Fruit fly (Drosophila melanogaster) whole organism, embryonic: ENCODE measurements around the gene PIG-B.

Experiments used
- Ada2b ChIP-seq: fragments of 200-800 bp; sonication (Bioruptor generic); IDR thresholded peaks from 2 replicates; pipeline ENCODE4 v1.3.6; 2022; ENCODE audit warnings: missing biosample characterization, missing genetic modification characterization
- Aef1 ChIP-seq: fragments of 200-800 bp; sonication (Bioruptor generic); IDR thresholded peaks from 3 replicates; pipeline ENCODE4 v1.3.6; 2022; ENCODE audit warnings: missing biosample characterization, missing genetic modification characterization
- Atf-2 ChIP-seq: fragments of 200-800 bp; sonication (Bioruptor generic); optimal IDR thresholded peaks from 2 replicates; lab custom pipeline; 2016; ENCODE audit warnings: missing biosample characterization, missing genetic modification characterization
- Blimp-1 ChIP-seq: fragments of 200-800 bp; sonication (Bioruptor generic); optimal IDR thresholded peaks from 3 replicates; lab custom pipeline; 2018; ENCODE audit warnings: missing biosample characterization, missing genetic modification characterization, mild to moderate bottlenecking, moderate library complexity, missing genetic modification reagents
- CG1024 ChIP-seq: fragments of 200-800 bp; sonication (Bioruptor generic); IDR thresholded peaks from 2 replicates; pipeline ENCODE4 v1.3.6; 2022; ENCODE audit warnings: missing biosample characterization, missing genetic modification characterization
- CG10431 ChIP-seq: fragments of 200-800 bp; sonication (Bioruptor generic); optimal IDR thresholded peaks from 3 replicates; lab custom pipeline; 2018; ENCODE audit warnings: missing biosample characterization, mild to moderate bottlenecking, missing genetic modification characterization
- CG10462 ChIP-seq: fragments of 200-800 bp; sonication (Bioruptor generic); optimal IDR thresholded peaks from 2 replicates; lab custom pipeline; 2016; ENCODE audit warnings: missing biosample characterization, missing genetic modification characterization
- CG11085 ChIP-seq: fragments of 200-800 bp; sonication (Bioruptor generic); IDR thresholded peaks from 2 replicates; pipeline ENCODE4 v1.3.6; 2022; ENCODE audit warnings: missing biosample characterization, missing genetic modification characterization
- CG12104 ChIP-seq: fragments of 200-800 bp; sonication (Bioruptor generic); optimal IDR thresholded peaks from 3 replicates; lab custom pipeline; 2016; ENCODE audit warnings: missing biosample characterization, missing genetic modification characterization
- CG14050 ChIP-seq: fragments of 200-800 bp; sonication (Bioruptor generic); IDR thresholded peaks from 3 replicates; pipeline ENCODE4 v1.3.6; 2022; ENCODE audit warnings: missing biosample characterization, missing genetic modification characterization
- CG2678 ChIP-seq: fragments of 200-800 bp; sonication (Bioruptor generic); optimal IDR thresholded peaks from 3 replicates; lab custom pipeline; 2019; ENCODE audit warnings: missing biosample characterization, mild to moderate bottlenecking, missing genetic modification characterization, moderate library complexity
- CG2889 ChIP-seq: fragments of 200-800 bp; sonication (Bioruptor generic); IDR thresholded peaks from 3 replicates; pipeline ENCODE4 v1.3.6; 2022; ENCODE audit warnings: missing biosample characterization, missing genetic modification characterization
- CG31388 ChIP-seq: fragments of 200-800 bp; sonication (Bioruptor generic); optimal IDR thresholded peaks from 2 replicates; lab custom pipeline; 2016; ENCODE audit warnings: missing biosample characterization, missing genetic modification characterization
- CG34224 ChIP-seq: fragments of 200-800 bp; sonication (Bioruptor generic); IDR thresholded peaks from 3 replicates; pipeline ENCODE4 v1.3.6; 2022; ENCODE audit warnings: missing biosample characterization, missing genetic modification characterization; ENCODE audit not compliant: partially characterized antibody
- CG5180 ChIP-seq: fragments of 200-800 bp; sonication (Bioruptor generic); optimal IDR thresholded peaks from 3 replicates; lab custom pipeline; 2017; ENCODE audit warnings: missing biosample characterization, missing genetic modification characterization, mild to moderate bottlenecking, moderate library complexity, missing genetic modification reagents
- CG6272 ChIP-seq: fragments of 200-800 bp; sonication (Bioruptor generic); IDR thresholded peaks from 2 replicates; pipeline ENCODE4 v1.3.6; 2022; ENCODE audit warnings: missing biosample characterization, missing genetic modification characterization
- CG6854 ChIP-seq: fragments of 200-800 bp; sonication (Bioruptor generic); optimal IDR thresholded peaks from 3 replicates; lab custom pipeline; 2017; ENCODE audit warnings: missing biosample characterization, mild to moderate bottlenecking, missing genetic modification characterization
- CG9876 ChIP-seq: fragments of 200-800 bp; sonication (Bioruptor generic); optimal IDR thresholded peaks from 2 replicates; lab custom pipeline; 2016; ENCODE audit warnings: missing biosample characterization, missing genetic modification characterization
- Camta ChIP-seq: fragments of 200-800 bp; sonication (Bioruptor generic); optimal IDR thresholded peaks from 2 replicates; lab custom pipeline; 2016; ENCODE audit warnings: missing biosample characterization, missing genetic modification characterization
- Dll ChIP-seq: fragments of 200-800 bp; sonication (Bioruptor generic); IDR thresholded peaks from 4 replicates; pipeline ENCODE4 v1.3.6; 2022; ENCODE audit warnings: missing biosample characterization, missing genetic modification characterization; ENCODE audit not compliant: partially characterized antibody
- HHEX ChIP-seq: fragments of 200-800 bp; sonication (Bioruptor generic); optimal IDR thresholded peaks from 3 replicates; lab custom pipeline; 2017; ENCODE audit warnings: missing biosample characterization, mild to moderate bottlenecking, missing genetic modification characterization, missing genetic modification reagents
- Mes4 ChIP-seq: fragments of 200-800 bp; sonication (Bioruptor generic); optimal IDR thresholded peaks from 2 replicates; lab custom pipeline; 2016; ENCODE audit warnings: missing biosample characterization, missing genetic modification characterization
- Mrtf ChIP-seq: fragments of 200-800 bp; sonication (Bioruptor generic); IDR thresholded peaks from 3 replicates; pipeline ENCODE4 v1.3.6; 2022; ENCODE audit warnings: missing biosample characterization, missing genetic modification characterization
- Oaz ChIP-seq: fragments of 200-800 bp; sonication (Bioruptor generic); IDR thresholded peaks from 2 replicates; pipeline ENCODE4 v1.3.6; 2022; ENCODE audit warnings: missing biosample characterization, missing genetic modification characterization
- Oli ChIP-seq: fragments of 200-800 bp; sonication (Bioruptor generic); optimal IDR thresholded peaks from 2 replicates; lab custom pipeline; 2018; ENCODE audit warnings: missing biosample characterization, mild to moderate bottlenecking, missing genetic modification characterization, moderate library complexity
- Six4 ChIP-seq: fragments of 200-800 bp; sonication (Bioruptor generic); optimal IDR thresholded peaks from 2 replicates; lab custom pipeline; 2016; ENCODE audit warnings: missing biosample characterization, missing genetic modification characterization
- Sry-β ChIP-seq: fragments of 200-800 bp; sonication (Bioruptor generic); optimal IDR thresholded peaks from 2 replicates; lab custom pipeline; 2018; ENCODE audit warnings: missing biosample characterization, mild to moderate bottlenecking, missing genetic modification characterization, moderate library complexity
- caup ChIP-seq: fragments of 200-800 bp; sonication (Bioruptor generic); optimal IDR thresholded peaks from 3 replicates; lab custom pipeline; 2017; ENCODE audit warnings: missing biosample characterization, mild to moderate bottlenecking, missing genetic modification characterization, moderate library complexity; ENCODE audit not compliant: severe bottlenecking
- cwo ChIP-seq: fragments of 200-800 bp; sonication (Bioruptor generic); optimal IDR thresholded peaks from 3 replicates; lab custom pipeline; 2017; ENCODE audit warnings: missing biosample characterization, missing genetic modification characterization, mild to moderate bottlenecking, moderate library complexity, missing genetic modification reagents
- en ChIP-seq: fragments of 200-800 bp; sonication (Bioruptor generic); optimal IDR thresholded peaks from 2 replicates; lab custom pipeline; 2016; ENCODE audit warnings: missing biosample characterization, missing genetic modification characterization
- esg ChIP-seq: fragments of 200-800 bp; sonication (Bioruptor generic); conservative IDR thresholded peaks from 2 replicates; pipeline ENCODE4 v1.3.6; 2022; ENCODE audit warnings: missing biosample characterization, missing genetic modification characterization
- eve ChIP-seq, 2 experiments: fragments of >200 bp; optimal IDR thresholded peaks; 2 replicates each; lab custom pipeline; 2017; ENCODE audit warnings: missing biosample characterization in 2 of 2, missing genetic modification characterization in 2 of 2
- fd102C ChIP-seq: fragments of 200-800 bp; sonication (Bioruptor generic); optimal IDR thresholded peaks from 2 replicates; lab custom pipeline; 2018; ENCODE audit warnings: missing biosample characterization, mild to moderate bottlenecking, missing genetic modification characterization, moderate library complexity
- jing ChIP-seq: fragments of 200-800 bp; sonication (Bioruptor generic); optimal IDR thresholded peaks from 2 replicates; lab custom pipeline; 2018; ENCODE audit warnings: missing biosample characterization, mild to moderate bottlenecking, missing genetic modification characterization
- lola ChIP-seq, 3 experiments: fragments of >200 bp in 2 of 3; fragments of 200-800 bp in 1 of 3; sonication (Bioruptor generic) in 1 of 3; optimal IDR thresholded peaks; 2 replicates each; lab custom pipeline; 2017 to 2019; ENCODE audit warnings: missing biosample characterization in 3 of 3, missing genetic modification characterization in 3 of 3, mild to moderate bottlenecking in 1 of 3, moderate library complexity in 1 of 3
- lov ChIP-seq, 2 experiments: fragments of 200-800 bp in 1 of 2; fragments of >200 bp in 1 of 2; sonication (Bioruptor generic) in 1 of 2; IDR thresholded peaks in 1 of 2; optimal IDR thresholded peaks in 1 of 2; 2 replicates in 1 of 2; 3 replicates in 1 of 2; pipeline versions ENCODE4 v1.3.6 to Lab custom; 2017 to 2022; ENCODE audit warnings: missing biosample characterization in 1 of 2, missing genetic modification characterization in 1 of 2
- onecut ChIP-seq: fragments of 200-800 bp; sonication (Bioruptor generic); IDR thresholded peaks from 2 replicates; pipeline ENCODE4 v1.3.6; 2022; ENCODE audit warnings: missing biosample characterization, missing genetic modification characterization
- pan ChIP-seq, 4 experiments: fragments of >200 bp in 3 of 4; fragments of 200-800 bp in 1 of 4; sonication (Bioruptor generic) in 1 of 4; optimal IDR thresholded peaks in 3 of 4; IDR thresholded peaks in 1 of 4; 2 replicates each; pipeline versions ENCODE4 v1.3.6 to Lab custom; 2017 to 2022; ENCODE audit warnings: missing biosample characterization in 2 of 4, missing genetic modification characterization in 2 of 4, mixed read lengths in 1 of 4
- pb ChIP-seq: fragments of 200-800 bp; sonication (Bioruptor generic); optimal IDR thresholded peaks from 3 replicates; lab custom pipeline; 2016; ENCODE audit warnings: missing biosample characterization, missing genetic modification characterization
- psq ChIP-seq: fragments of 200-800 bp; sonication (Bioruptor generic); optimal IDR thresholded peaks from 2 replicates; lab custom pipeline; 2017; ENCODE audit warnings: missing biosample characterization, missing genetic modification characterization
- salm ChIP-seq: fragments of 200-800 bp; sonication (Bioruptor generic); optimal IDR thresholded peaks from 2 replicates; lab custom pipeline; 2018; ENCODE audit warnings: missing biosample characterization, mild to moderate bottlenecking, missing genetic modification characterization
- sisA ChIP-seq: fragments of 200-800 bp; sonication (Bioruptor generic); IDR thresholded peaks from 2 replicates; pipeline ENCODE4 v1.3.6; 2022; ENCODE audit warnings: missing biosample characterization, missing genetic modification characterization
- slou ChIP-seq: fragments of 200-800 bp; sonication (Bioruptor generic); optimal IDR thresholded peaks from 3 replicates; lab custom pipeline; 2016; ENCODE audit warnings: missing biosample characterization, missing genetic modification characterization
- slp2 ChIP-seq: fragments of 200-800 bp; sonication (Bioruptor generic); optimal IDR thresholded peaks from 2 replicates; lab custom pipeline; 2016; ENCODE audit warnings: missing biosample characterization, missing genetic modification characterization
- sna ChIP-seq: fragments of 200-800 bp; sonication (Bioruptor generic); IDR thresholded peaks from 2 replicates; pipeline ENCODE4 v1.3.6; 2022; ENCODE audit warnings: missing biosample characterization, missing genetic modification characterization; ENCODE audit not compliant: partially characterized antibody
- tap ChIP-seq: fragments of 200-800 bp; optimal IDR thresholded peaks from 3 replicates; lab custom pipeline; 2019; ENCODE audit warnings: missing biosample characterization, mild to moderate bottlenecking, missing genetic modification characterization, moderate library complexity
- zen ChIP-seq: fragments of 200-800 bp; sonication (Bioruptor generic); optimal IDR thresholded peaks from 3 replicates; lab custom pipeline; 2018; ENCODE audit warnings: missing biosample characterization, mild to moderate bottlenecking, missing genetic modification characterization, moderate library complexity

PIG-B gene

dm6 chr3L:3785002-3785661 is 25.9 kb upstream of the PIG-B start (continued):
- TF ChIP-seq tap (peak; percentile 79), CG11085 (GFP tag; lab: Robert Waterston, UW) (peak; percentile 88), Oli (tag; lab: Kevin White, UChicago) (peak; percentile 97), sisA (GFP tag; lab: Robert Waterston, UW) (peak; percentile 97), zen (tag; lab: Kevin White, UChicago) (peak; percentile 87), pb (GFP tag; lab: Kevin White, UChicago) (peak; percentile 92), Ada2b (peak; percentile 96), Mrtf (GFP tag; lab: Robert Waterston, UW) (peak; percentile 94), pan (optimal IDR thresholded peaks at IDR 0.05; lab: Kevin White, UChicago) (no peak), pan (GFP tag; optimal IDR thresholded peaks at IDR 0.05 in 1 of 2, IDR thresholded peaks at IDR 0.05 in 1 of 2) (peak in 1 of 2 experiments; percentile 98), slp2 (GFP tag; lab: Kevin White, UChicago) (peak; percentile 94), CG2678 (peak; percentile 85), Mes4 (GFP tag; lab: Kevin White, UChicago) (peak; percentile 95), Six4 (GFP tag; lab: Kevin White, UChicago) (peak; percentile 87), CG31388 (GFP tag; lab: Kevin White, UChicago) (peak; percentile 66), CG5180 (peak; percentile 63), en (peak; percentile 93), CG10431 (no peak), HHEX (GFP tag; lab: Kevin White, UChicago) (peak; percentile 88), CG2889 (GFP tag; lab: Robert Waterston, UW) (peak; percentile 95), jing (GFP tag; lab: Kevin White, UChicago) (peak; percentile 97), CG34224 (GFP tag; lab: Robert Waterston, UW) (no peak), Atf-2 (GFP tag; lab: Kevin White, UChicago) (peak; percentile 96), Blimp-1 (GFP tag; lab: Kevin White, UChicago) (peak; percentile 87), CG6272 (GFP tag; lab: Robert Waterston, UW) (peak; percentile 95), cwo (peak; percentile 79), CG14050 (peak; percentile 95), salm (peak; percentile 90), CG12104 (peak; percentile 57), fd102C (peak; percentile 61), CG9876 (GFP tag; lab: Kevin White, UChicago) (peak; percentile 92), sna (GFP tag; lab: Robert Waterston, UW) (peak; percentile 39; the same call in 1 of the 2 replicates), psq (GFP tag; lab: Kevin White, UChicago) (peak; percentile 91), caup (GFP tag; lab: Kevin White, UChicago) (peak; percentile 81), esg (GFP tag; lab: Robert Waterston, UW) (peak; percentile 95), CG6854 (GFP tag; lab: Kevin White, UChicago) (peak; percentile 68), Sry-β (GFP tag; lab: Kevin White, UChicago) (no peak), lola (GFP tag; optimal IDR thresholded peaks at IDR 0.05; lab: Kevin White, UChicago) (peak in 2 of 3 experiments; percentile 2 to 89), onecut (GFP tag; lab: Robert Waterston, UW) (peak; percentile 88), CG10462 (GFP tag; lab: Kevin White, UChicago) (peak; percentile 88), lov (optimal IDR thresholded peaks at IDR 0.05; lab: Kevin White, UChicago) (no peak), lov (GFP tag; IDR thresholded peaks at IDR 0.05; lab: Robert Waterston, UW) (peak; percentile 95), eve (GFP tag; optimal IDR thresholded peaks at IDR 0.05; lab: Kevin White, UChicago) (peak; percentile 96), Oaz (peak; percentile 93), Aef1 (GFP tag; lab: Robert Waterston, UW) (peak; percentile 94), slou (GFP tag; lab: Kevin White, UChicago) (peak; percentile 85), CG1024 (GFP tag; lab: Robert Waterston, UW) (peak; percentile 88), Dll (0 out of 4 replicates have a peak, but pooled peaks have one; percentile 29), Camta (GFP tag; lab: Kevin White, UChicago) (peak; percentile 92)
